Fruit fly (Drosophila melanogaster) whole organism, wandering third instar larva: ENCODE measurements around the gene armi.

ENCODE experiments used
- CG32264 ChIP-seq: fragments of 200-800 bp; sonication (Bioruptor generic); optimal IDR thresholded peaks from 2 replicates; lab custom pipeline; 2016; ENCODE audit warnings: missing biosample characterization, missing genetic modification characterization
- CrebA ChIP-seq: fragments of 200-800 bp; sonication (Bioruptor generic); optimal IDR thresholded peaks from 2 replicates; lab custom pipeline; 2016; ENCODE audit warnings: missing biosample characterization, mild to moderate bottlenecking, missing genetic modification characterization, borderline replicate concordance
- Dfd ChIP-seq: fragments of >200 bp; optimal IDR thresholded peaks from 2 replicates; lab custom pipeline; 2017; ENCODE audit warnings: missing biosample characterization, missing genetic modification characterization
- dmrt93B ChIP-seq: fragments of 200-800 bp; sonication (Bioruptor generic); optimal IDR thresholded peaks from 2 replicates; lab custom pipeline; 2018; ENCODE audit warnings: missing biosample characterization, mild to moderate bottlenecking, missing genetic modification characterization
- h ChIP-seq: fragments of 200-800 bp; sonication (Bioruptor generic); optimal IDR thresholded peaks from 3 replicates; lab custom pipeline; 2016; ENCODE audit warnings: missing biosample characterization, mild to moderate bottlenecking, missing genetic modification characterization
- pan ChIP-seq: fragments of >200 bp; optimal IDR thresholded peaks from 2 replicates; lab custom pipeline; 2017
- psq ChIP-seq: fragments of 200-800 bp; sonication (Bioruptor generic); optimal IDR thresholded peaks from 3 replicates; lab custom pipeline; 2017; ENCODE audit warnings: missing biosample characterization, mild to moderate bottlenecking, missing genetic modification characterization, moderate library complexity
- usp ChIP-seq: fragments of >200 bp; optimal IDR thresholded peaks from 2 replicates; lab custom pipeline; 2017; ENCODE audit warnings: missing biosample characterization, missing genetic modification characterization
- woc ChIP-seq: sonication (Bioruptor generic); optimal IDR thresholded peaks from 2 replicates; lab custom pipeline; 2016; ENCODE audit warnings: missing biosample characterization, mild to moderate bottlenecking, missing genetic modification characterization

DNA sequence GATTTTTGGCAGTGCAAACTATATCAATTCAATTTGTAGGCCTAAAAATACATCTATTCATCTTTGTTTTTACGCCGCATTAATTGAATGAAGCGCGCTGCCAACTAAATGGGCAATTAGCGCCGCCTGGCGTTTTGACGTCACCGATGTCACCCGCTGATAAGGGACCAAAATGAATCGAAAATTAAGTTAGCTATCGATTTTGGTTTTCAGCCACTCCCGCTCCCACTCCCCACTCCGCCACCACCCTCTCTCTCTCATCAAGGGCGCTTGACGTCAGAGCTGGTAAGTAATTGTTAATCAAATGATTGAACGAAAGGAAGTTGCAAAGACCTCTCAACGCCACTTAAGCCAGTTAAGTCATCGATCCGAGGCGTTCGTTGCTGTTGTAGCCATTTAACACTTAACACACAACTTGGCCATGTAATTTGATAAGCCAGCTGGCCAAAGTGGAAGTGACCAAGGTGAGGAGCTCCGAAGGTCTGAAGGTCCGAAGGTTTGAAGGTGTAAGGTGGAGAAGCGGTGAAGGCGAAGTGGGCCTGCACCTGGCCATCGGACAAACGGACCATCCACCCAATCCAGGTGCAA is 30.0 kb upstream of the armi start:
- TF ChIP-seq h (GFP tag; lab: Kevin White, UChicago) (no peak), woc (no peak), pan (lab: Kevin White, UChicago) (no peak), dmrt93B (GFP tag; lab: Kevin White, UChicago) (no peak), psq (GFP tag; lab: Kevin White, UChicago) (no peak), usp (GFP tag; lab: Kevin White, UChicago) (no peak), Dfd (GFP tag; lab: Kevin White, UChicago) (no peak), CG32264 (no peak), CrebA (GFP tag; lab: Kevin White, UChicago) (no peak)
